Fruit fly (Drosophila melanogaster) Kc167 (cell line): Measurements from ENCODE around the gene Acp98AB.

Source experiments
- Myc ChIP-seq: fragments of >200 bp; optimal IDR thresholded peaks from 2 replicates; lab custom pipeline; 2017; ENCODE audit warnings: missing external identifiers
- Sin3A ChIP-seq: fragments of >200 bp; optimal IDR thresholded peaks from 2 replicates; lab custom pipeline; 2018; ENCODE audit warnings: missing external identifiers
- h ChIP-seq: fragments of >200 bp; optimal IDR thresholded peaks from 3 replicates; lab custom pipeline; 2018; ENCODE audit warnings: missing external identifiers
- insv ChIP-seq: fragments of >200 bp; optimal IDR thresholded peaks from 3 replicates; lab custom pipeline; 2018; ENCODE audit warnings: missing external identifiers
- psq ChIP-seq: fragments of >200 bp; optimal IDR thresholded peaks from 2 replicates; lab custom pipeline; 2017; ENCODE audit warnings: missing external identifiers
- ttk ChIP-seq: sonication (Bioruptor generic); optimal IDR thresholded peaks from 2 replicates; lab custom pipeline; 2017; ENCODE audit warnings: missing external identifiers

Gene Acp98AB

DNA sequence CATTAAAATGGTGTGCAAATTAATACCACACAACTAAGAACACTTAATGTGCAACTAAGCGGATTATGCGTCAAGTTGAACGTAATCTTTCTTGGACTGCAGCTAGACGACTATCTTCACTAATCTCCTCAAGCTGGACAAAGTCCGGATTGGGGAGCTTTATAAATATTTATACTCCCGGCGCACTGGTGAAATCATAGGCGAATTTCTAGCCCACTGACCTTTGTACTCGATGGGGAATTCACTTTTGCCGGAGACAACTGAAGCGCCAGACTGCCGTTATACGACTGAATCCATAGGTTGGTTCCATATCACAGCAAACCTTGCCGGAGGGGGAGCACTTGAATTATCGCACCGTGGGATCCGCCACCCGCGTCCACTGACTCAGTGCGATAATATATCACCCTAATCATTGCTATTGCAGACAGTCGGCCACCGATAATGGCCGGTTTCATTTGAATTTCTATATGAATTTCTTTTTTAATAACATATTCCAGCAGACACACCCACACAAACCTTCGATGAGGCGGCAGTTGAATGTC is 11.4 kb downstream of the Acp98AB start:
- TF ChIP-seq psq (lab: Kevin White, UChicago) (no peak), insv (lab: Kevin White, UChicago) (no peak), ttk (lab: Kevin White, UChicago) (no peak), h (lab: Kevin White, UChicago) (no peak), Myc (lab: Kevin White, UChicago) (no peak), Sin3A (lab: Kevin White, UChicago) (no peak)

DNA sequence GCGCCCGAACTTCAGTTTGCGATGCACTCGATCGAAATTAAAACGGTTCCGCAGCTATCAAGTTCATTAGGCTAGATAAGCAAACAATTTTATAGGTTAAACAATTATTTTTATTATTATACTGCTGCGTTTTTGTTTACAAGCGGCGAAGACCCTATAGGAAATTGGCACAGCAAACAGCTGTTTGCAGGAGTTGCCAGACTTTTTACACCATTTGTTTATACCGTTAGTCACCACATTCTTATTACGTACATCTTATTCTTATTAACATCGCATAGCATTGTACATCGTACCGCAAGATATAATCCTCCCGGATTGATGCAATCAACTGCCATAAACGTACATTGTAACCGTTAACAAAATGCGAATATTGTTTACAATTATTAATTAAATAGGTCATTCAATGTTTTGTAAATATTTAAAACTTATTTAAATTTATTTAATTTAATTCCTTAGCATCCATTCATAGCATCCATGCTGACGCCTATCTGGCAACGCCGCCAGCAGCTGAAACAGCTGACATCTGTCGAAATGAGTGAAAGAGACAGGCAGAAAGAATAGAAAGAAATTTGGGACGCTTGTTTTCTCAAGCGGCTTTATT is 12.0 kb downstream of the Acp98AB start, which contains the start of the genes CROT and CG12877:
Gene CROT (minus strand): TSS at position 171 of the 601 bp plus-strand sequence.
Gene CG12877 (plus strand): TSS at position 520 of the 601 bp plus-strand sequence.
- TF ChIP-seq Sin3A (lab: Kevin White, UChicago) (no peak), Myc (lab: Kevin White, UChicago) (no peak), insv (lab: Kevin White, UChicago) (no peak), h (lab: Kevin White, UChicago) (no peak), psq (lab: Kevin White, UChicago) (no peak), ttk (lab: Kevin White, UChicago) (no peak)

DNA sequence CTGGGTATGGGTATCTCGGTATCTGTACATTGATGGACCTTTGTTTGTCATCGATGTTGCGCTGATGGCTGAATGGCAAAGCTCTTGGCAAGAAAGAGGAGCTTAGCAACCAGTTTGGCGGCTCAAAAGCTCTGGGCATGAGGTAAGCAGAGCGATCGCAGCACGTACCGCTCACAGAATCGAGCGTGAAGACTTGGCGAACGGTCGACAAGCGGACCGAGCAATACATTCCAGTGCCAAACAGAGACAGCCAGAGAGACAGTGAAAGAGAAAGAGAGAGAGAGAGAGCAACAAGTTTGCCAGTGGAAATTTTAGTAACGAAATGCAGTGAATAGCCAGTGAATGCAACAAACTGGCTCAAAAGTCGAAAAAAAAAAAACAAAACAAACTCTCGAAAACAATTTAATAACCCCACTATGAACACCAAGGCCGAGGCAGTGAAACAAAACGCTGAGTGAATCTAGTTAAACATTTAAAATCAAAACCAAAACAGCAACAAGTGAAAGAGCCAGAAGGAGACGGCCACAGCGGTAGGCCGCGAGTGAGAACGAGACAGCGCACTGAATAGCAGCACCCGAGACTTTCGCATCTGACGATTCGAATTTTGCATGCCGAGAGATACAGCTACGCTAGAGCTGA is 41.8 kb downstream of the Acp98AB start, which contains the start of gene Ets98B:
Gene Ets98B (plus strand): TSS at position 172 of the 639 bp plus-strand sequence.
- TF ChIP-seq Sin3A (lab: Kevin White, UChicago): no peak
- no peak for TF ChIP-seq psq (lab: Kevin White, UChicago)
- no peak for TF ChIP-seq h (lab: Kevin White, UChicago)
- no peak for TF ChIP-seq ttk (lab: Kevin White, UChicago)
- TF ChIP-seq Myc (lab: Kevin White, UChicago): no peak
- TF ChIP-seq insv (lab: Kevin White, UChicago): no peak

DNA sequence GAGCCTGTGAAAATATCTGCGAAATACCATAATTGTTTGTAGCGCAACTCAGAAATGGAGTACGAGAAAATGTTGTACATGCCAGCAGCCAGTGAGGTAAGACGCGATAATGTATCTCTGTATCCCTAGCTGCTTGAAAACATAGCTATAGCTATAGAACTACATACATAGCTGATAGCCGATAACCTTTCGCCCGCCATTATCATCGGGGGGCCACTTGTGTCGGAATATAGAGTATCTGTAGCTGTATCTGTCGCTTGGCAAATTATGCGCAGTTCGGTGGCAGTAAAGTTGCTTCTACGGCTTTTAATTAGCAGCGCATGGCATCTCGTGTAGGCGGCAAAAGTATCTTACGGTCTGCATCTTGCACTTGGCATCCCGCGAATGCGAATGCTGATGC is 42.4 kb downstream of the Acp98AB start:
- TF ChIP-seq ttk (lab: Kevin White, UChicago): no peak
- no peak for TF ChIP-seq psq (lab: Kevin White, UChicago)
- no peak for TF ChIP-seq h (lab: Kevin White, UChicago)
- TF ChIP-seq Sin3A (lab: Kevin White, UChicago): no peak
- TF ChIP-seq insv (lab: Kevin White, UChicago): no peak
- TF ChIP-seq Myc (lab: Kevin White, UChicago): no peak

DNA sequence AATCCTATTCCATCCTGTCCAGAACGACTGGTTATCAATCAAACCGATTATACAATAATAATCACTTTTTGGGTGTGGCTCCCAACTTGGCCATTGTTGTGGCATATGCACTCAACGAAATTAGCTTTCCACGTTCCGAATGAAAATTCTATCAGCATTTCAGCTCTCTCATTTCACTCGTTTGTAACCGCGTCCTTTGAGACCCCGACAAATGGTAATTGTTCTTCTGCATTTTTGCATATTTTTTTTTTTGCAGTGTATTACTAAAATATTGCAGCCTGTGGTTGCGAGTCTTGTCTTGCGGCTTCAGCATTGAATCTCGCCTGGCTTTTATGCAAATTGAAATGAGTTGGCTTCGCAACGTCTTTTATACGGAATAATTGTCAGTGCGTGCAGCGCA is 43.6 kb downstream of the Acp98AB start:
- TF ChIP-seq ttk (lab: Kevin White, UChicago) (no peak), h (lab: Kevin White, UChicago) (no peak), Myc (lab: Kevin White, UChicago) (no peak), Sin3A (lab: Kevin White, UChicago) (no peak), insv (lab: Kevin White, UChicago) (no peak), psq (lab: Kevin White, UChicago) (no peak)

DNA sequence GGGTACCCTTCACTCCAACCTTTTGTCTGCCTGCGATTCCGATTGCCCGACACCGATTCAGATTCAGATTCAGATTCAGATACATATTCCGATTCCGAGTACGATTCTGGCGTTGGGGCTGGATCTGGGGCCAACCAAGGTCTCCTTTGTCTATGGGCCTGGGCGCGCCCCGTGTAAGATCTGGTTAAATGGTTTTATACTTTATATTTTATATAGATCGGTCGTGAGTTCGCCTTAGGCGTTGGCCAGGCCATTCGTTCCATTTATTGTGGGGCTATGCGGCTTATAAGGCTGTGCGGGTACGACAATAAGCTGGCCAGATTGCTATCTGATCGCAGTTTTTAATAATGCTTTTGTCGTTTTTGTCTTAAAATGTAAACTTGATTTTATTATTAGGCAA is 45.3 kb downstream of the Acp98AB start:
- no peak for TF ChIP-seq ttk (lab: Kevin White, UChicago)
- no peak for TF ChIP-seq insv (lab: Kevin White, UChicago)
- TF ChIP-seq h (lab: Kevin White, UChicago): no peak
- TF ChIP-seq psq (lab: Kevin White, UChicago): no peak
- no peak for TF ChIP-seq Sin3A (lab: Kevin White, UChicago)
- no peak for TF ChIP-seq Myc (lab: Kevin White, UChicago)

DNA sequence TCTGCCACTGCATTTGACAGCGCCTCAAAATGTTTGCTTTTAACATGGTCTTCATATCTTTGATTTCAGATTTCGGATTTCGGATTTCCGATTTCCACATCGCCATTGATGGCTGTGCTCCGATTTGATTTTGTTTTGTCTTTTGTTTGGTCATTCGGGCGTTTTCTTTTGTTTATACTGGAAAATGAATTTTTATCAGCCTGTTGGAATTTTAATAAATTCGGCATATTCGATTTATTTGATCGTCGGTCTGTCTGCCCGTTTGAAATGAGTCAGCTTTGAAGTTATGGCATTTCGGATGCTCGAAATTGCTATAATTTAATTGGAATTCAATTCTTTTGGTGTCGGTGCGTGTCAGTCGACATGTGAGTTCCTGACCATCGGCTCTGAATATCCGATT is 46.0 kb downstream of the Acp98AB start:
- no peak for TF ChIP-seq insv (lab: Kevin White, UChicago)
- TF ChIP-seq ttk (lab: Kevin White, UChicago): no peak
- no peak for TF ChIP-seq h (lab: Kevin White, UChicago)
- no peak for TF ChIP-seq psq (lab: Kevin White, UChicago)
- TF ChIP-seq Myc (lab: Kevin White, UChicago): no peak
- TF ChIP-seq Sin3A (lab: Kevin White, UChicago): no peak
